Worm (Caenorhabditis elegans): ENCODE data around the gene gta-1.
A peak's percentile ranks its signal among the peaks of the same experiment; 100 is the strongest.

gta-1 gene

ce11 chrIV:10222122-10222589, 41.7 kb downstream of the gta-1 start, which contains the start of gene C24F3.2:
TSS of gene C24F3.2 (plus strand) at chrIV:10222539.
- TF ChIP-seq ceh-48 (tag; optimal IDR thresholded peaks at IDR 0.05) (no peak), nfya-1 (tag; optimal IDR thresholded peaks at IDR 0.05) (peak; percentile 17), unc-42 (tag; optimal IDR thresholded peaks at IDR 0.05) (peak; percentile 75), rnt-1 (tag; optimal IDR thresholded peaks at IDR 0.05) (peak; percentile 21), unc-3 (GFP tag; conservative IDR thresholded peaks at IDR 0.05) (no peak), unc-3 (tag; optimal IDR thresholded peaks at IDR 0.05) (no peak), syd-9 (tag; optimal IDR thresholded peaks at IDR 0.05) (peak; percentile 6), elt-2 (tag; optimal IDR thresholded peaks at IDR 0.05) (no peak), ceh-9 (tag; optimal IDR thresholded peaks at IDR 0.05) (no peak), ceh-18 (tag; optimal IDR thresholded peaks at IDR 0.05) (peak; percentile 29), ref-2 (tag; optimal IDR thresholded peaks at IDR 0.05) (peak; percentile 68), pqm-1 (tag; optimal IDR thresholded peaks at IDR 0.05) (no peak), K02D7.2 (tag; optimal IDR thresholded peaks at IDR 0.05) (no peak), hlh-6 (tag; optimal IDR thresholded peaks at IDR 0.05) (no peak), ceh-24 (tag; optimal IDR thresholded peaks at IDR 0.05) (no peak), ceh-31 (tag; optimal IDR thresholded peaks at IDR 0.05) (peak; percentile 64), ceh-14 (tag; optimal IDR thresholded peaks at IDR 0.05) (no peak), ceh-45 (GFP tag; IDR thresholded peaks at IDR 0.05) (no peak), unc-86 (tag; optimal IDR thresholded peaks at IDR 0.05) (no peak), pros-1 (tag; optimal IDR thresholded peaks at IDR 0.05) (no peak), ceh-2 (tag; optimal IDR thresholded peaks at IDR 0.05) (peak; percentile 26), hlh-8 (tag; optimal IDR thresholded peaks at IDR 0.05) (no peak), sox-4 (tag; optimal IDR thresholded peaks at IDR 0.05) (no peak), tbx-2 (tag; optimal IDR thresholded peaks at IDR 0.05) (peak; percentile 30), unc-55 (GFP tag; optimal IDR thresholded peaks at IDR 0.05) (no peak), ceh-6 (GFP tag; optimal IDR thresholded peaks at IDR 0.05) (no peak), zip-5 (tag; optimal IDR thresholded peaks at IDR 0.05) (peak; percentile 5), ztf-16 (tag; optimal IDR thresholded peaks at IDR 0.05) (no peak), madf-2 (tag; optimal IDR thresholded peaks at IDR 0.05) (no peak)

ce11 chrIV:10223723-10224122, 43.3 kb downstream of the gta-1 start, which contains the start of gene nas-12:
TSS of gene nas-12 (plus strand) at chrIV:10224023.
- TF ChIP-seq lim-6 (tag; optimal IDR thresholded peaks at IDR 0.05) (no peak), dve-1 (tag; optimal IDR thresholded peaks at IDR 0.05) (no peak)

ce11 chrIV:10227534-10227933, 47.1 kb downstream of the gta-1 start, which contains the start of gene F01G10.6:
TSS of gene F01G10.6 (minus strand) at chrIV:10227634.
- TF ChIP-seq ahr-1 (tag; optimal IDR thresholded peaks at IDR 0.05) (no peak), ceh-31 (tag; optimal IDR thresholded peaks at IDR 0.05) (no peak)

ce11 chrIV:10230971-10231370, 50.5 kb downstream of the gta-1 start, which contains the start of gene F01G10.5:
TSS of gene F01G10.5 (minus strand) at chrIV:10231071.
- TF ChIP-seq ztf-16 (tag; optimal IDR thresholded peaks at IDR 0.05): no peak
- TF ChIP-seq sdc-2 (tag; optimal IDR thresholded peaks at IDR 0.05): no peak
- no peak for TF ChIP-seq sox-2 (GFP tag; IDR thresholded peaks at IDR 0.05)
- TF ChIP-seq odd-2 (tag; optimal IDR thresholded peaks at IDR 0.05): no peak
- TF ChIP-seq dmd-4 (tag; optimal IDR thresholded peaks at IDR 0.05; ENCODE audit: borderline replicate concordance): no peak
- no peak for TF ChIP-seq ceh-24 (tag; optimal IDR thresholded peaks at IDR 0.05)
- TF ChIP-seq ref-2 (tag; optimal IDR thresholded peaks at IDR 0.05): no peak
- no peak for TF ChIP-seq che-1 (tag; optimal IDR thresholded peaks at IDR 0.05)
- TF ChIP-seq hlh-15 (tag; optimal IDR thresholded peaks at IDR 0.05): no peak
- no peak for TF ChIP-seq lin-11 (tag; optimal IDR thresholded peaks at IDR 0.05)
- no peak for TF ChIP-seq hlh-30 (tag; optimal IDR thresholded peaks at IDR 0.05; ENCODE audit: insufficient read depth)
- no peak for TF ChIP-seq ceh-14 (tag; optimal IDR thresholded peaks at IDR 0.05)
- TF ChIP-seq fkh-10 (GFP tag; optimal IDR thresholded peaks at IDR 0.05): no peak
- no peak for TF ChIP-seq nhr-232 (tag; optimal IDR thresholded peaks at IDR 0.05)
- no peak for TF ChIP-seq C08G9.2 (tag; optimal IDR thresholded peaks at IDR 0.05)

Data from whole organism, late embryonic.